Worm (Caenorhabditis elegans): ENCODE data around the gene C44B7.5.

Gene C44B7.5

DNA sequence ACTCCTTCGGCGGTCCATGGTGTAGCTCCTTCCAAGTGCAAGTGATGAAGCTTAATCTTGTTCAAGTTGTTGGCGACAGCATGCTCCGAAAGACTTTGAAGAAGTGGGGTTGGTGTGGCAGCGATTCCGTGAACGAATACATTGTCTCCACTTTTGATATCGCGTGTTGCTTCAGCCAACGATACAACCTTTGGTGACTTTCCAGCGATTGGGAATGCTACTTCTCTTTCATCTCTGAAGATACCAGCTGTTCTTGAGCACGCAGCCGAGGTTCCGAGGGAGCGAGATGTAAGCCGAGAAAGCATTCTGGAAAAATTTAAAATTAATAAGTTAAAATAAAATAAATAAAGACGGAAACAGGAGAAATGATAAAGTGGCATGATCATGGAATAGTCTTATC is 17.7 kb upstream of the C44B7.5 start, which contains the start of gene acer-1:
Gene acer-1, minus strand, starts transcription at position 306 of the 400 bp plus-strand sequence.
- no peak for TF ChIP-seq unc-62 (GFP tag; optimal IDR thresholded peaks at IDR 0.05)

DNA sequence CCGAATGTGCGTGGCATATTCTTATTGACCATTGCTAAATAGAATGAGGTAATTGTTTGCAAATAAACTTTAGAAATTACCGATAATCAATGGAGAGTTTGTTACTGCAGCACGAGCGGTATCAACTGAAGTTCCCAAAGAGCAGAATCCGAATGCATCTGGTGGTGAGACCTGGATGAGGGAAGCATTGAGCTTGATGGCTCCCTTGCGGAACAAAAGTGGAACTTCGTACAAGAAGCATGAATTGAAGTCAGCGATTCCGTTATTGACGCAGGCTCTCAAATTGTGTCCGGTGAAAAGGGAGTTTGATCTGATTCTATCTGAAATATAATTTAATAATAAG is 17.2 kb upstream of the C44B7.5 start:
- TF ChIP-seq unc-62 (GFP tag; optimal IDR thresholded peaks at IDR 0.05): no peak

DNA sequence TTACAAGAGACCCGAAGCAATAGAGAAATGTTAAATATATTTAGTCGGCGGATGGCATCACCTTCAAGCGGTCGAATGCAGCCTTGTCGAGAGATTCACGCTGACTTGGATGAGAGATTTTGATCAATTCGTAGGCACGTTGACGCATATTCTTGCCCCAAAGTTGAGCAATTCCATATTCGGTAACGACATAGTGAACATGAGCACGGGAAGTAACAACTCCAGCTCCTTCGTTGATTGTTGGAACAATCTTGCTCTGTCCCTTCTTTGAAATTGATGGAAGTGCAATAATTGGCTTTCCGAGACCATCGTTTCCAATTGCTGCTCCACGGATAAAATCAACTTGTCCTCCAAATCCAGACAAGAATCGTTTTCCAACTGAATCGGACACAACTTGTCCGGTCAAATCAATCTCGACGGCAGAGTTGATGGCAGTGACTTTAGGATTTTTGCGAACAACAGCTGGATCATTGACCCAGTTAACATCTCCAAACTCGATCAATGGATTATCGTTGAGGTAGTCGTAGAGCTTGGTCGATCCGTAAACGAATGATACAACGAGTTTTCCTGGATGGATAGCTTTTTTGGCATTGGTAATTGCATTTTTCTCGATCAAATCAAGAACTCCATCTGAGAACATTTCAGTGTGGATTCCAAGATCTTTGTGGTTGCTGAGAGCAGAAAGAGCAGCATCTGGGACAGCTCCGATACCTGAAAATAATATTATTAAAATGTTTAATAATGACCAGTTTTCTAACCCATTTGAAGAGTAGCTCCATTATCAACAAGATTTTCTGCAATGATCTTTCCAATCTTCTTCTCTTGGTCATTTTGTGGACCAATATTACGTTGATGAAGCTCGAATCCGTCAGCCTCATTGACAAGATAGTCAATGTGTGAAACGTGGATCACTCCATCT is 16.5 kb upstream of the C44B7.5 start:
- TF ChIP-seq unc-62 (GFP tag; optimal IDR thresholded peaks at IDR 0.05): no peak

DNA sequence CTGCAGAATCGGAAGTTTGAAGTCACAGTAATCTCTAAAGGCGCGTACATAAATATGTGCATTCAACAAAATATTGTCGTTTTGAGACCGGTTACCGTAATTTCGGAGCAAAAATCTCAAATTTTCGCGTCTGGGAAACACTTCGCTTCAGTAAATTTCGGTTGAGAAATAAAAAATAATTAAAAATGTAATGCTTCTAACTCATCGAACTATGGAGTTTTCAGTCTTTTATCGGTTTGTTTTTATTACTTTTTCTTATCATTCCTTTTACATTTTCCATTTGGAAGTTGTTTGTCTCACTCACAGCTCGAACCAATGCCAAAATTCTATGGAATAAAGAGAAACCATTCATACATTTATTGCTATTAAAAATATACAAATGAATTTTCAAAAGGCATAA is 15.8 kb upstream of the C44B7.5 start:
- no peak for TF ChIP-seq unc-62 (GFP tag; optimal IDR thresholded peaks at IDR 0.05)

DNA sequence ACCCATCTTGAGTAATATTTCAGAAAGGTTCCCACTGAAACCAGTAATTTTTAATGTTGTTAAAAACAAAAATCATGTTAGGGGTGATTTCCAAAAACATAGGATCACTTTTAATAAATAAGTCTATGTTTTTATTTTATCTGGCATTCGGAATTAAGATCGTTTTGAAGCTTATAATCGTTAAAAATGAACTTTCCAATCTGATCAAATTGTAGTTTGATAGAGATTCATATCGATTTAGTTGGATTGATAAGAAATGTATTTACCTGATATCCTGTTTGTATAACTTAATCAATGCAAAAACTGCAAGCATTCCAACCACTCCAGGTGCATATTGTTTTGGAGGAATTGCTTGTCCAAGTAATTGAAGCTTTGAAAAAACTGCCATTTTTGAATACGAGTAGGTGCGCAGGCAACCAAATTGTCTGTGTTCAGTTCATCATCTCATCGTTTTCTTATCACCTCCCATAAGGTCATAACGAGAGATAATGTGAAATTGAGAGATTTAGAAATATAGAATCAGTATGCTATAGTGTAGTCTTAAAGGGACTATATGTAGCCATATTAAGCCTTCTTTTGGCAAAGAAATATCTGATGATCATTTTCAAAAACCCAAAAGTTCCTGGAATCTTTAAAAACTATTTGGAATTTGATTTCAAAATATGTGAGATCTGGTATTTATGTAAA is 15.1 kb upstream of the C44B7.5 start, which contains the start of gene pmp-2:
Gene pmp-2, minus strand, starts transcription at position 487 of the 687 bp plus-strand sequence.
- TF ChIP-seq unc-62 (GFP tag; optimal IDR thresholded peaks at IDR 0.05): no peak

DNA sequence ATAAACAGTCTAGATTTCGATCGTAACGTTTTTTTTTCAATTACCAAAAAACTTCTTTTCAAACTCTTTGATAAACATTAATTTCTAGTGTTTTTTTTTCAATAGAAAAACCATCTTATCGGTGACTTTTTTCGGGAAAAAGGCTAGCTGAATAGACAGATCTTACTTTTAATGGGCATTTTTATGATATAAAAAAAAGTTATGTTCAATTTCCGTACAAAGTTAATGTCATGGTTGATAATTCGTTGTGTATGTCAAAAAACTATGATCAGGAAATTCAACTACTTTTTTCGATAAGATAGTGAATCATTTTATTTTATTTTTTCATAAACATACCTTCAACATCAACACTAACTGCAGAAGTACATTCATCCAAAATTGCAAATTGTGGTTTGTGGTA is 12.2 kb upstream of the C44B7.5 start:
- TF ChIP-seq unc-62 (GFP tag; optimal IDR thresholded peaks at IDR 0.05): no peak

DNA sequence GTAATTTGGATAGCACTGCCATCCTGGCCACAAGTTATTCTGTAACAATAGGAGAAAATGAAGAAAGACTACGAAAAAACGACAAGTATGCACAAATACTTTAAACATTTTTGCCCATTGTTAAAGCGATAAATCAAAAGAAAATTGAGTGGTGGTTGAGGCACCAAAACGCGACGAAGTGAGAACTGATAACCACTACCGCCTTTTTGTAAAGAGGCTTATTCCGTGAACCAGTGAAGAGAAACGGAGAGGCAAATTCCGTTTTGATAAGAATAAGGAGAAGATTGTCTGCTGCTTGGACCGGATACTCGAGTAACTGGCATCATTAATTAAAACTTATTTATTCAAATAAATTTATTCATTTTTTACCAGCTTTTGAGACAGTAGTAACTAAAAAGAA is 11.3 kb upstream of the C44B7.5 start, which contains the start of gene pmp-1:
Gene pmp-1, minus strand, starts transcription at position 39 of the 400 bp plus-strand sequence.
- no peak for TF ChIP-seq unc-62 (GFP tag; optimal IDR thresholded peaks at IDR 0.05)

DNA sequence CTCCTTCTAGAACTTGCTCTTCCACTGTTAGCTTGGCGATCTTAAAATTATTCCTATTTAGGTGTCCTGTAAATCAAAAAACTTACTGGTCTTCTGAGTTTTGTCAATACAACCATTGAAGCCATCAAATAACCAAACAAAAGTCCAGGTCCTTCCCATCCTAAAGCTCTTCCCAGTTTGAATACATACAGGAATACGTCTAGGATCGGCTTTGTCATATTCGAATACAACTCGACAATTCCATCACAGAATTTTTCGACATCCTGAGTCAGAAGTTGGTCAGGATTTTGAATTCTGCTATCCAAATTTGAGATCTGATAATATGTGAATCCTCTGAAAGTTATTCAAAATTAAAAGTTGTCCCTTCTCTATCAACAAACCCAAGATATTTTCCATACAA is 9.9 kb upstream of the C44B7.5 start:
- TF ChIP-seq unc-62 (GFP tag; optimal IDR thresholded peaks at IDR 0.05): no peak

DNA sequence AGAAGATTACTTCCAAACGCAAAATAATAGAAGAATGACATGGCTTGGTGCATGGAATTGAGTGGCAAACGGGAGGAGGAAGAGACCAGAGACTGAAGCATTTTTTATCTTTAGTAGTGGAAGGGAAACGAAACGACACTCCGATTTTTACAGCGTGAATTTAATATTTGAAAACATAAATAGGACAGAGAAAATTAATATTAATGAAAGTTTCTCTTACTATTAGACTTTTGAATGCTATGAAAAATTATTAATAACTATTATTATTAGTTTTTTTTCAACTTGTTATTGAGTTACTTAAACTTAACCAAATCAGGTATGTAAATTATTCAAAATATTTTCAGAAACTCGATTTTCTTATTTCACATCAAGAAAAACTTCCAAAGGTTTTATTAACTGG is 7.7 kb upstream of the C44B7.5 start, which contains the start of gene C44B7.7:
Gene C44B7.7, minus strand, starts transcription at position 101 of the 400 bp plus-strand sequence.
- no peak for TF ChIP-seq unc-62 (GFP tag; optimal IDR thresholded peaks at IDR 0.05)

DNA sequence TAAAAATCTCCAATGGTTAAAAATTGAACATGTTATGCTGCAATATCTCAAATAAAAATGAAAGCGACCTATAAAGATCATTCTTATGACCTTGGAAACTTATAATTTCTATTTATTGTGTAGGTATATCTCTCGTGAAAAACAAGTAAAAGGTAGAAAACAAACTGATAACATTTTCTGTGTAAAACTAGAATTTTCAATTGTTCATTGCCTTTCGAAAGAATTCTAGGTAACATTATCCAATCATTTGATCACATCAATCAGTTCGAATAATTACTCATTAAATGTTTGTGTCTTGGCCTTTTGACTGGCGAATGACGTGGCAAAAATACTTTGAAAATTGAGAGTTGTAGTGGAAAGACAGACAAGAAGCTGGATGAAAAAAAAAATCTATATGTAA is 5.5 kb upstream of the C44B7.5 start:
- TF ChIP-seq unc-62 (GFP tag; optimal IDR thresholded peaks at IDR 0.05): no peak

DNA sequence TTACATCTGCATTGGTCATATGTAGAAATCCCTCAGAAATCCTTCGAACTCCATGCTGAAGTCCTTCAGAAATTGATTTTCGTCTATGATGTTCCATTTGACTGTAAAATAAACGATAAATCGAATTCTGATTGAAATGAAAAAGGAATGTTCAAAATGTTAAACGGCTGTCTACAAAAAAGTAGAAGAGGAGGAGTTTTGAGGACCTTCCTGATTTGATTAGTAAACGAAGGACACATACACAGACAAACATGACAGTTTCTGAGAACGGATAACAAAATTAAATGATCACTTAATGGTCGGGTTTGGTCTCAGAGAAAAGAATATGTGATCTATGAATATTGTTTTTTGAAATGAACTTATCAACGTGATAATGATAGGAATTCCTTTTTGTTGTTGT is 4.6 kb upstream of the C44B7.5 start, which contains the start of gene slc-36.5:
Gene slc-36.5, minus strand, starts transcription at position 101 of the 400 bp plus-strand sequence.
- no peak for TF ChIP-seq unc-62 (GFP tag; optimal IDR thresholded peaks at IDR 0.05)

DNA sequence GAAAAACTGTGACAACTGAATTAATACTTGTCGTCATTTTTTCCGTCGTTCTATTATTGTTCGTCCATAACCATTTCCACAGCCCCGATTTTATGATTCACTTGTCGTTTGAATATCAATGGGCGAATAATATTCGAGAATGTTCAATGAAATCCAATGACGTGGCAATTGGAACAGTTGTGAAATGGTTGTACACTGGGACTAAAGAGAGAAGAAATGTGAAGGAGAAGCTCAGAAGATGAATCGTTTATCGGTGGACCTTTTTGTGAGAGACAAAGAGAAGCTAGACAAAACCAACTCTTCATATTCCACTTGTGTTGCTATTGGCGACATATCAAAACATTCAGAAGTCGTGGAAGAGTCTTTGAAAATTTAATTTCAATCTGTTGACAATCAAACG is 1.6 kb downstream of the C44B7.5 start, which contains the start of gene clhm-1:
Gene clhm-1, minus strand, starts transcription at position 207 of the 400 bp plus-strand sequence.
- TF ChIP-seq unc-62 (GFP tag; optimal IDR thresholded peaks at IDR 0.05): no peak

DNA sequence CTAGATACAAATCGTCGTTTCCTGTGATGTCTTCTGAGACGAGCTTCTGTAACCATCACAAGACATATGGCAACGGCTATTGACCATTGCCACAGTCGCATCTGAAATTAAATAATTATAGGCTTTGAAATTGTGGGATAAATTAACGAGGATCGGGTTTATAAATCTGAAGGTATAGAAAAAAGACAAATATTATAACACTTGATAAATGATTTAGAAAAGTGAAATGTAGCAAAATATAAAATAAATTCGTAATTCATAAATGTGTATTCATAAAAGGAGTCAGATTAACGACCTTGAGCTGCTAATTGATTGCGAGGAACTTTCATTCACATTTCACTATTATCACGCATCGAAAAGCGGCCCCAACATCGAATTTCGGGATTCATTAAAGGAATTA is 8.7 kb downstream of the C44B7.5 start, which contains the start of gene aff-1:
Gene aff-1, minus strand, starts transcription at position 101 of the 400 bp plus-strand sequence.
- no peak for TF ChIP-seq unc-62 (GFP tag; optimal IDR thresholded peaks at IDR 0.05)

DNA sequence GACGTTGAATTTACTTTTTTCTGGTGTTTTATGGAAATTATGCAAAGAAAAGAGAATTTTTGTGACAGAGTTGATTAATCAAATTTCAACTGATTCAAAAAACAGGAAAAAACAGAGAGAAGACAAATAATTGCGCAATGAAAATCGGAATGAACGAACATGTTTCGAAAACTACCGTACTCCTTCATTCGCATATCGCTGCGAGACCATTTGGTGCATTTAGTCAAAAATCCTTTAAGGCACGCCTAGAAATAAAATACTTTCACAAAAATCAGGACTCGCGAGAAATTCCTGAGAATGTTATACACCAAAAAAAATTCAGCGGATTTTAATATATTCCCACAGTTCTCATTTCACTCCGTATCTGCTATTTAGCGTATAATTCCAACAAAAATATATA is 12.3 kb downstream of the C44B7.5 start:
- no peak for TF ChIP-seq unc-62 (GFP tag; optimal IDR thresholded peaks at IDR 0.05)

DNA sequence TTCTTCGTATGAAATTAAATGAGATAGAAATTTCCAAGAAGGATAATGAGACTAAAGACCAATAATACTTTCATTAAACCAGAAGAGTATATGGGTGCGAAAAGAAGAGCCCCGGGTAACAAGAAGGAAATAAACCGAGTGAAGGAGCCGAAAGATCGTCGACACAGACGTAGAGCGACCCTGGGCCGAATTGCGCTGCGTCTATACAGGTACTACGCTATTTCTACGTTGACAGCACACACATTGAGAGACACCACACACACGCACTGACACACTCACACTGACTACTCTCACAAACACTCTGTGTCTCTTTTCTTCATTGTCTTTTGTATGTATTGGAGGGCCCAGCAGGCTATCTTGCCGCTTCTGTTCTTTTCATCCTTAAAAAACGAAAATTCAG is 13.6 kb downstream of the C44B7.5 start:
- TF ChIP-seq unc-62 (GFP tag; optimal IDR thresholded peaks at IDR 0.05): no peak

DNA sequence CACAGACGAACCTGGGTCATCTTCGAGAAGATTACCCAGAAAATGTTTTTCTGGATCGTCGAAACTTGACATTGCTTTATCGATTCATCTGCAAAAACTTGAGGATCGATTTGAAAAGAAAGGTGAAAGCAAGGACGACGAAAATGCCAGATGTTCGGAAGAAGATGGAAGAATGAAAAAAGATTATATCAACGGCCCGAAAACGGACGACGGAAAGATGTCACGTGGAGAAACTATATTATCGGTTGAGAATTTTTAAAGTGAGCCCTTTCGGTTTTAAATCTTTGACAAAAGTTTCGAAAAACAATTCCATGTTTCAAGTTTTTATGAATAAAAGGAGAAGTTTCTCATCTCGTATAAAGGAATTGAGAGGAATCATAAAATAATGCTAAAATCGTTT is 14.2 kb downstream of the C44B7.5 start, which contains the start of gene dnj-5:
Gene dnj-5, minus strand, starts transcription at position 101 of the 400 bp plus-strand sequence.
- no peak for TF ChIP-seq unc-62 (GFP tag; optimal IDR thresholded peaks at IDR 0.05)
